Worm (Caenorhabditis elegans) whole organism, L1 larva: ENCODE results near the gene grl-24.

Experiments
- C34B4.2 ChIP-seq: sonication (generic microtip); optimal IDR thresholded peaks from 2 replicates; lab custom pipeline; 2017; ENCODE audit warnings: mild to moderate bottlenecking, missing genetic modification characterization, missing compliant biosample characterization
- F16B12.6 ChIP-seq: fragments of 150-350 bp; optimal IDR thresholded peaks from 2 replicates; lab custom pipeline; 2014; ENCODE audit warnings: missing biosample characterization, missing genetic modification characterization
- Y116A8C.19 ChIP-seq: sonication (generic microtip); optimal IDR thresholded peaks from 2 replicates; lab custom pipeline; 2016; ENCODE audit warnings: missing compliant biosample characterization, missing genetic modification characterization, borderline replicate concordance
- alr-1 ChIP-seq: fragments of 200-800 bp; sonication (Bioruptor generic); optimal IDR thresholded peaks from 2 replicates; lab custom pipeline; 2018; ENCODE audit warnings: borderline replicate concordance, mild to moderate bottlenecking, missing genetic modification characterization, missing compliant biosample characterization
- blmp-1 ChIP-seq: fragments of 150-350 bp; optimal IDR thresholded peaks from 2 replicates; lab custom pipeline; 2014; ENCODE audit warnings: missing biosample characterization, missing genetic modification characterization
- ceh-82 ChIP-seq, 3 experiments: fragments of 150-350 bp in 1 of 3; sonication (generic microtip) in 2 of 3; optimal IDR thresholded peaks; 2 replicates each; lab custom pipeline; 2014 to 2017; ENCODE audit warnings: missing biosample characterization in 3 of 3, missing genetic modification characterization in 3 of 3
- ceh-88 ChIP-seq: fragments of 200-800 bp; sonication (Bioruptor generic); IDR thresholded peaks from 2 replicates; pipeline ENCODE4 v1.3.6; 2022; ENCODE audit warnings: missing genetic modification characterization, missing compliant biosample characterization
- dpl-1 ChIP-seq, 3 experiments: fragments of 150-350 bp in 2 of 3; sonication (generic microtip) in 1 of 3; optimal IDR thresholded peaks; 2 replicates each; lab custom pipeline; 2014 to 2017; ENCODE audit warnings: missing biosample characterization in 3 of 3, missing genetic modification characterization in 3 of 3, missing genetic modification reagents in 3 of 3
- dsc-1 ChIP-seq: sonication (generic microtip); optimal IDR thresholded peaks from 2 replicates; lab custom pipeline; 2016; ENCODE audit warnings: mild to moderate bottlenecking, missing genetic modification characterization, missing compliant biosample characterization
- efl-1 ChIP-seq, 4 experiments: fragments of 150-350 bp; optimal IDR thresholded peaks in 3 of 4; peaks in 1 of 4; 1 replicate in 1 of 4; 2 replicates in 3 of 4; lab custom pipeline; 2014; ENCODE audit warnings: missing biosample characterization in 2 of 4, missing genetic modification characterization in 2 of 4, missing genetic modification reagents in 2 of 4
- egl-13 ChIP-seq: sonication (generic microtip); optimal IDR thresholded peaks from 2 replicates; lab custom pipeline; 2016; ENCODE audit warnings: missing genotype, missing genetic modification reagents, missing genetic modification characterization, missing compliant biosample characterization
- ets-5 ChIP-seq: fragments of 200-800 bp; sonication (Bioruptor generic); IDR thresholded peaks from 2 replicates; pipeline ENCODE4 v1.3.6; 2022; ENCODE audit warnings: missing genetic modification characterization, missing compliant biosample characterization
- fos-1 ChIP-seq: fragments of 150-350 bp; optimal IDR thresholded peaks from 2 replicates; lab custom pipeline; 2014; ENCODE audit warnings: missing biosample characterization, missing genetic modification characterization
- grh-1 ChIP-seq: fragments of 200-800 bp; sonication (Bioruptor generic); IDR thresholded peaks from 2 replicates; pipeline ENCODE4 v1.3.6; 2022; ENCODE audit warnings: missing genetic modification reagents, missing genetic modification characterization, missing compliant biosample characterization
- hlh-17 ChIP-seq: fragments of 200-800 bp; sonication (Bioruptor generic); optimal IDR thresholded peaks from 2 replicates; lab custom pipeline; 2018; ENCODE audit warnings: missing genetic modification characterization, mild to moderate bottlenecking, missing compliant biosample characterization, moderate library complexity, borderline replicate concordance
- hlh-4 ChIP-seq: sonication (generic microtip); optimal IDR thresholded peaks from 2 replicates; lab custom pipeline; 2016; ENCODE audit warnings: mild to moderate bottlenecking, missing genetic modification characterization, missing compliant biosample characterization
- hpl-2 ChIP-seq: fragments of 150-350 bp; optimal IDR thresholded peaks from 2 replicates; lab custom pipeline; 2014; ENCODE audit warnings: missing biosample characterization, missing genetic modification reagents, missing genetic modification characterization
- isw-1 ChIP-seq: fragments of 200-800 bp; sonication (Bioruptor generic); IDR thresholded peaks from 2 replicates; pipeline ENCODE4 v1.3.6; 2022; ENCODE audit warnings: missing genetic modification characterization, missing compliant biosample characterization
- lin-13 ChIP-seq: fragments of 150-350 bp; optimal IDR thresholded peaks from 2 replicates; lab custom pipeline; 2014; ENCODE audit warnings: missing biosample characterization, missing genetic modification reagents, missing genetic modification characterization
- lin-14 ChIP-seq: fragments of 200-800 bp; sonication (Bioruptor generic); optimal IDR thresholded peaks from 2 replicates; lab custom pipeline; 2018; ENCODE audit warnings: mild to moderate bottlenecking, missing genetic modification characterization, moderate library complexity, missing compliant biosample characterization
- lin-35 ChIP-seq, 2 experiments: fragments of 150-350 bp; optimal IDR thresholded peaks; 2 replicates each; lab custom pipeline; 2014; ENCODE audit warnings: missing biosample characterization in 2 of 2, missing genetic modification characterization in 2 of 2, missing genetic modification reagents in 2 of 2
- lin-39 ChIP-seq: fragments of 150-350 bp; optimal IDR thresholded peaks from 2 replicates; lab custom pipeline; 2014; ENCODE audit warnings: missing biosample characterization, missing genetic modification reagents, missing genetic modification characterization
- mab-9 ChIP-seq: fragments of 200-800 bp; sonication (Bioruptor generic); IDR thresholded peaks from 2 replicates; pipeline ENCODE4 v1.3.6; 2022; ENCODE audit warnings: missing genetic modification reagents, missing genetic modification characterization, missing compliant biosample characterization
- mdl-1 ChIP-seq, 2 experiments: fragments of 150-350 bp; optimal IDR thresholded peaks; 2 replicates each; lab custom pipeline; 2014 to 2017; ENCODE audit warnings: missing biosample characterization in 2 of 2, missing genetic modification characterization in 2 of 2, inconsistent platforms in 1 of 2
- mep-1 ChIP-seq: fragments of 150-350 bp; optimal IDR thresholded peaks from 2 replicates; lab custom pipeline; 2014; ENCODE audit warnings: missing biosample characterization, missing genetic modification characterization
- nhr-11 ChIP-seq: fragments of 150-350 bp; optimal IDR thresholded peaks from 2 replicates; lab custom pipeline; 2014; ENCODE audit warnings: missing biosample characterization, missing genetic modification characterization
- nhr-12 ChIP-seq: sonication (generic microtip); optimal IDR thresholded peaks from 2 replicates; lab custom pipeline; 2017; ENCODE audit warnings: missing biosample characterization, missing genetic modification characterization
- nhr-19 ChIP-seq: fragments of 200-800 bp; sonication (Bioruptor generic); conservative IDR thresholded peaks from 2 replicates; pipeline ENCODE4 v1.3.6; 2022; ENCODE audit warnings: missing genetic modification characterization, missing compliant biosample characterization
- nhr-28 ChIP-seq: fragments of 150-350 bp; optimal IDR thresholded peaks from 2 replicates; lab custom pipeline; 2014; ENCODE audit warnings: missing biosample characterization, missing genetic modification characterization
- nhr-71 ChIP-seq: sonication (generic microtip); optimal IDR thresholded peaks from 2 replicates; lab custom pipeline; 2016; ENCODE audit warnings: mild to moderate bottlenecking, missing genetic modification characterization, moderate library complexity, missing compliant biosample characterization
- nhr-77 ChIP-seq: fragments of 150-350 bp; optimal IDR thresholded peaks from 2 replicates; lab custom pipeline; 2014; ENCODE audit warnings: missing biosample characterization, missing genetic modification characterization
- nhr-84 ChIP-seq: sonication (generic microtip); optimal IDR thresholded peaks from 2 replicates; lab custom pipeline; 2017; ENCODE audit warnings: missing biosample characterization, missing genetic modification characterization
- nhr-85 ChIP-seq: sonication (generic microtip); peaks from one replicate; lab custom pipeline; 2016; ENCODE audit warnings: missing genetic modification characterization, inconsistent platforms, missing compliant biosample characterization
- pag-3 ChIP-seq: sonication (generic microtip); optimal IDR thresholded peaks from 2 replicates; lab custom pipeline; 2017; ENCODE audit warnings: missing genetic modification characterization, mild to moderate bottlenecking, missing compliant biosample characterization, antibody characterized with exemption, borderline replicate concordance; ENCODE audit not compliant: insufficient read depth
- pax-3 ChIP-seq: fragments of 200-800 bp; sonication (Bioruptor generic); optimal IDR thresholded peaks from 2 replicates; lab custom pipeline; 2018; ENCODE audit warnings: mild to moderate bottlenecking, missing genetic modification characterization, moderate library complexity, missing compliant biosample characterization
- pqm-1 ChIP-seq: sonication (generic microtip); optimal IDR thresholded peaks from 3 replicates; lab custom pipeline; 2017; ENCODE audit warnings: missing biosample characterization, missing genetic modification characterization
- skn-1 ChIP-seq: fragments of 150-350 bp; optimal IDR thresholded peaks from 2 replicates; lab custom pipeline; 2014; ENCODE audit warnings: missing biosample characterization, missing genetic modification characterization
- snu-23 ChIP-seq: sonication (generic microtip); optimal IDR thresholded peaks from 2 replicates; lab custom pipeline; 2016; ENCODE audit warnings: missing genetic modification characterization, missing compliant biosample characterization
- sox-4 ChIP-seq: sonication (generic microtip); optimal IDR thresholded peaks from 2 replicates; lab custom pipeline; 2016; ENCODE audit warnings: missing genetic modification characterization, missing compliant biosample characterization
- sptf-1 ChIP-seq: fragments of 150-350 bp; optimal IDR thresholded peaks from 2 replicates; lab custom pipeline; 2014; ENCODE audit warnings: missing biosample characterization, missing genetic modification characterization
- swsn-7 ChIP-seq: sonication (generic microtip); optimal IDR thresholded peaks from 2 replicates; lab custom pipeline; 2016; ENCODE audit warnings: missing genetic modification characterization, missing compliant biosample characterization
- tbx-2 ChIP-seq: sonication (generic microtip); optimal IDR thresholded peaks from 2 replicates; lab custom pipeline; 2016; ENCODE audit warnings: missing genetic modification characterization, missing compliant biosample characterization
- tlp-1 ChIP-seq: fragments of 150-350 bp; optimal IDR thresholded peaks from 2 replicates; lab custom pipeline; 2014; ENCODE audit warnings: missing biosample characterization, missing genetic modification characterization
- unc-130 ChIP-seq: fragments of 150-350 bp; optimal IDR thresholded peaks from 2 replicates; lab custom pipeline; 2017; ENCODE audit warnings: missing biosample characterization, missing genetic modification characterization, inconsistent platforms
- unc-30 ChIP-seq: sonication (generic microtip); optimal IDR thresholded peaks from 2 replicates; lab custom pipeline; 2017; ENCODE audit warnings: missing biosample characterization, missing genetic modification characterization
- unc-62 ChIP-seq: fragments of 150-350 bp; optimal IDR thresholded peaks from 2 replicates; lab custom pipeline; 2014; ENCODE audit warnings: missing biosample characterization, missing genetic modification reagents, missing genetic modification characterization
- unc-86 ChIP-seq: sonication (generic microtip); optimal IDR thresholded peaks from 2 replicates; lab custom pipeline; 2016; ENCODE audit warnings: missing genetic modification characterization, missing compliant biosample characterization
- unc-98 ChIP-seq: fragments of 200-800 bp; sonication (Bioruptor generic); IDR thresholded peaks from 2 replicates; pipeline ENCODE4 v1.3.6; 2022; ENCODE audit warnings: missing genetic modification characterization, missing compliant biosample characterization
- vab-15 ChIP-seq: sonication (generic microtip); optimal IDR thresholded peaks from 2 replicates; lab custom pipeline; 2017; ENCODE audit warnings: missing genotype, mild to moderate bottlenecking, missing genetic modification characterization, missing compliant biosample characterization
- xbp-1 ChIP-seq: sonication (generic microtip); optimal IDR thresholded peaks from 2 replicates; lab custom pipeline; 2016; ENCODE audit warnings: missing genetic modification characterization, missing compliant biosample characterization
- zag-1 ChIP-seq: fragments of 150-350 bp; optimal IDR thresholded peaks from 2 replicates; lab custom pipeline; 2014; ENCODE audit warnings: missing biosample characterization, missing genetic modification characterization
- zip-4 ChIP-seq: fragments of 200-800 bp; sonication (Bioruptor generic); optimal IDR thresholded peaks from 2 replicates; lab custom pipeline; 2018; ENCODE audit warnings: mild to moderate bottlenecking, missing genetic modification characterization, moderate library complexity, missing compliant biosample characterization
- ztf-4 ChIP-seq: fragments of 150-350 bp; optimal IDR thresholded peaks from 2 replicates; lab custom pipeline; 2014; ENCODE audit warnings: missing biosample characterization, missing genetic modification characterization

The grl-24 gene

DNA sequence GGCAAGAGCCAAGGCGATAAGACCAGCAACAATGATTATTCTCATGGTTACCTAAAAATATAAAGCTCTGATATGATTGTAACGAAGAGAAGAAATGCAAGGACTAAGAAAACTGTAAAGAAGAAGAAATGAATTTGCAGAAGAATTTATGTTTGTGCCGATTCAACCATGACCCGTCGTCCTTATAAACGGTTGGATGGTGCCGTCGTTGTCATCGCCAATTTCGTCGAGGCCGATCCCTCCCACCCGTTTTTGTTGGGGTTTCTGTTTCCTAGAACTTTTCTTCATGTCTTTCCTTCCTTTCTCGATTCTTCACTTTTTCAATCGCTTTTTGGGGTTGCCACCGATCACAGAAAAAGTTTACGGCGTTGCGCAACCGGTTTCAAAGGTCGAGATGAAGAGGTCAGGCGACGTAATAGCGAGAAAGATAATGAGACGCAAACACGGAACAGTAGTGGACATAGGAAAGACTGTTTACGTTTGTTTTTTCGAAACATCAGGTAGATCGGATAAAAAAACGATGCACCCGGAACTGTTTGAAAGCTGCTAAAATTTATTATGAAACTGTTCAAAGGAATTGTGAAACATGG lies 3.7 kb downstream of the grl-24 start, which contains the start of gene epic-1:
Gene epic-1, minus strand, starts transcription at position 51 of the 590 bp plus-strand sequence.
- TF ChIP-seq lin-39 (tag; lab: Kevin White, UChicago) (no peak), unc-30 (tag; lab: Kevin White, UChicago) (no peak), fos-1 (no peak), lin-13 (GFP tag; lab: Kevin White, UChicago) (no peak), dpl-1 (GFP tag; optimal IDR thresholded peaks at IDR 0.05; lab: Kevin White, UChicago) (peak in 1 of 3 experiments; percentile 11), pag-3 (tag; lab: Kevin White, UChicago) (no peak), mdl-1 (tag; optimal IDR thresholded peaks at IDR 0.05; lab: Kevin White, UChicago) (peak in 1 of 2 experiments; percentile 25), lin-14 (GFP tag; lab: Kevin White, UChicago) (peak; percentile 82), ceh-82 (tag; optimal IDR thresholded peaks at IDR 0.05; lab: Kevin White, UChicago) (no peak), zip-4 (GFP tag; lab: Kevin White, UChicago) (no peak), nhr-85 (tag; lab: Kevin White, UChicago) (peak; percentile 93), nhr-11 (no peak), F16B12.6 (tag; lab: Kevin White, UChicago) (no peak), nhr-77 (tag; lab: Kevin White, UChicago) (no peak), skn-1 (tag; lab: Kevin White, UChicago) (no peak), hlh-4 (tag; lab: Kevin White, UChicago) (no peak), C34B4.2 (no peak), nhr-28 (tag; lab: Kevin White, UChicago) (no peak), hpl-2 (GFP tag; lab: Kevin White, UChicago) (no peak), snu-23 (GFP tag; lab: Kevin White, UChicago) (peak; percentile 57), tbx-2 (peak; percentile 13), hlh-17 (GFP tag; lab: Kevin White, UChicago) (no peak), sox-4 (tag; lab: Kevin White, UChicago) (no peak), unc-98 (no peak), sptf-1 (no peak), swsn-7 (no peak), pax-3 (no peak), Y116A8C.19 (no peak), lin-35 (GFP tag; optimal IDR thresholded peaks at IDR 0.05; lab: Kevin White, UChicago) (peak in 1 of 2 experiments; percentile 35), nhr-19 (no peak), unc-62 (GFP tag; lab: Kevin White, UChicago) (no peak), blmp-1 (tag; lab: Kevin White, UChicago) (peak; percentile 95), unc-130 (tag; lab: Kevin White, UChicago) (no peak), dsc-1 (tag; lab: Kevin White, UChicago) (no peak), ceh-88 (GFP tag; lab: Robert Waterston, UW) (no peak), grh-1 (peak; percentile 80), pqm-1 (tag; lab: Kevin White, UChicago) (no peak), efl-1 (optimal IDR thresholded peaks at IDR 0.05; lab: Kevin White, UChicago) (no peak), efl-1 (GFP tag; optimal IDR thresholded peaks at IDR 0.05 in 1 of 2; lab: Kevin White, UChicago) (peak in 1 of 2 experiments; percentile 38), nhr-71 (tag; lab: Kevin White, UChicago) (peak; percentile 22), vab-15 (tag; lab: Kevin White, UChicago) (no peak), tlp-1 (tag; lab: Kevin White, UChicago) (no peak), mab-9 (GFP tag; lab: Robert Waterston, UW) (no peak), zag-1 (tag; lab: Kevin White, UChicago) (no peak), nhr-84 (no peak), unc-86 (tag; lab: Kevin White, UChicago) (no peak), alr-1 (no peak), egl-13 (no peak), ztf-4 (no peak), isw-1 (GFP tag; lab: Robert Waterston, UW) (no peak), nhr-12 (tag; lab: Kevin White, UChicago) (no peak), mep-1 (no peak), xbp-1 (tag; lab: Kevin White, UChicago) (no peak), ets-5 (GFP tag; lab: Robert Waterston, UW) (no peak)
